Fruit fly (Drosophila melanogaster): ENCODE data around the gene Spn28F.

Gene Spn28F

DNA sequence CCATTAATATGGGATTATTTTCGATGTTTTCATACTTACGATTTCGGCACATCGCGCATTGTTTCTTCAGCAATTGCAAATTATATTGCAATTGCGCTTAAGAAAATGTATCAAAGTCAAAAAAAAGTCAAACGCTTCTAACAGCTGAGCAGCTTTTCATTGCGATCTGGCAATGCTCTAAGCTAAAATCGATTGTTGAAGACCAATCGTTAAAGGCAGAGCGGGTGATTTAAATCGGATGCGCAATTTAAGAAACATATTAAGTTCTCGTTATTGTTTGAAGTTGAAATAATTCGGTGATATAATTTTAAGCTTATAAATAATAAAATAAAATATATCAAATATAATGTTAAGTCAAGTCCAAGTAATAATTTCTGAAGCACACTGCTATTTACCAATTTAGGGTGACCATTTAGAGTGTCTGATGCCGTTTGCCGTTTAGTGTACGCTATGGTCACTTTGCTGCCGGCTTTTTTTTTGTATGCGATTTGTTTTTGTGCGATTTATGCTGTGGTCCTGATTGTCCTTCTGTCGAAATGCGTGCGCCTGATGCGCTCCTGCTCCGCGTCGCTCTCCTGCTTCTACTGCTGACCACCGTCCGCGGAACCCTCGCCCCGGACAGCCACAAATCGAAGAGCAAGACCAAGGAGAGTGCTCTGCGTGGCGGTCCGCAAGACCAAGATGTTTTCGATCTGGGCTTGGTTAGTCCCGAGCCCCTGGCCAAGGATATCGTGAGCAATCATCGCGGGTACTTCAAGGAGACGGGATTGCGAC, 44.7 kb downstream of the Spn28F start, which contains the start of the genes CG8475 and CG8460 (continued):
- TF ChIP-seq CG4820 (GFP tag; optimal IDR thresholded peaks at IDR 0.05) = no peak
- TF ChIP-seq CG31441 (GFP tag; IDR thresholded peaks at IDR 0.05) = no peak
- TF ChIP-seq CG4404 (GFP tag; IDR thresholded peaks at IDR 0.05) = no peak
- no peak for TF ChIP-seq crol (GFP tag; IDR thresholded peaks at IDR 0.05)
- no peak for TF ChIP-seq ato (GFP tag; IDR thresholded peaks at IDR 0.05; ENCODE audit: partially characterized antibody)
- TF ChIP-seq B-H1 (GFP tag; IDR thresholded peaks at IDR 0.05) = no peak
- TF ChIP-seq Dad (GFP tag; optimal IDR thresholded peaks at IDR 0.05) = no peak
- TF ChIP-seq pnt (GFP tag; optimal IDR thresholded peaks at IDR 0.05) = no peak
- no peak for TF ChIP-seq CG5953 (GFP tag; IDR thresholded peaks at IDR 0.05)
- TF ChIP-seq BEAF-32 (GFP tag; optimal IDR thresholded peaks at IDR 0.05) = peak; percentile 45
- peak; percentile 75 for TF ChIP-seq ranshi (GFP tag; IDR thresholded peaks at IDR 0.05)
- no peak for TF ChIP-seq CG31224 (GFP tag; IDR thresholded peaks at IDR 0.05)
- no peak for TF ChIP-seq nerfin-2 (GFP tag; IDR thresholded peaks at IDR 0.05; ENCODE audit: partially characterized antibody)
- peak; percentile 57 for TF ChIP-seq unc-4 (GFP tag; IDR thresholded peaks at IDR 0.05; ENCODE audit: partially characterized antibody)
- TF ChIP-seq lmd (GFP tag; IDR thresholded peaks at IDR 0.05) = no peak
- TF ChIP-seq CG2116 (GFP tag; optimal IDR thresholded peaks at IDR 0.05) = peak; percentile 50
- TF ChIP-seq CG8388 (GFP tag; optimal IDR thresholded peaks at IDR 0.05) = no peak
- peak; percentile 91 for TF ChIP-seq Dp (GFP tag; optimal IDR thresholded peaks at IDR 0.05)
- no peak for TF ChIP-seq CG13296 (GFP tag; optimal IDR thresholded peaks at IDR 0.05)
- TF ChIP-seq grn (GFP tag; optimal IDR thresholded peaks at IDR 0.05) = no peak
- TF ChIP-seq z (GFP tag; IDR thresholded peaks at IDR 0.05) = no peak
- TF ChIP-seq CG11093 (GFP tag; IDR thresholded peaks at IDR 0.05) = no peak
- TF ChIP-seq Ets97D (GFP tag; optimal IDR thresholded peaks at IDR 0.05) = no peak
- TF ChIP-seq Nf-YB (GFP tag; optimal IDR thresholded peaks at IDR 0.05) = no peak
- no peak for TF ChIP-seq CG6683 (GFP tag; optimal IDR thresholded peaks at IDR 0.05)
- no peak for TF ChIP-seq D19B (GFP tag; optimal IDR thresholded peaks at IDR 0.05)
- no peak for TF ChIP-seq ssp (GFP tag; IDR thresholded peaks at IDR 0.05)
- TF ChIP-seq CG16815 (GFP tag; optimal IDR thresholded peaks at IDR 0.05) = no peak
- no peak for TF ChIP-seq CG17802 (tag; optimal IDR thresholded peaks at IDR 0.05)
- no peak for TF ChIP-seq CG31388 (GFP tag; optimal IDR thresholded peaks at IDR 0.05)
- no peak for TF ChIP-seq wdn (GFP tag; IDR thresholded peaks at IDR 0.05)
- no peak for TF ChIP-seq CG9609 (GFP tag; optimal IDR thresholded peaks at IDR 0.05)
- no peak for TF ChIP-seq ttk (GFP tag; IDR thresholded peaks at IDR 0.05)
- TF ChIP-seq dysf (GFP tag; IDR thresholded peaks at IDR 0.05) = no peak
- no peak for TF ChIP-seq CG7839 (tag; optimal IDR thresholded peaks at IDR 0.05)
- no peak for TF ChIP-seq Sox100B (GFP tag; optimal IDR thresholded peaks at IDR 0.05)
- no peak for TF ChIP-seq Hsf (GFP tag; optimal IDR thresholded peaks at IDR 0.05)
- peak; percentile 97 for TF ChIP-seq sqz (GFP tag; optimal IDR thresholded peaks at IDR 0.05)
- TF ChIP-seq CG17912 (GFP tag; optimal IDR thresholded peaks at IDR 0.05) = no peak
- TF ChIP-seq nau (GFP tag; optimal IDR thresholded peaks at IDR 0.05) = no peak
- TF ChIP-seq CG18476 (GFP tag; optimal IDR thresholded peaks at IDR 0.05) = no peak
- no peak for TF ChIP-seq Chrac-16 (GFP tag; optimal IDR thresholded peaks at IDR 0.05)
- no peak for TF ChIP-seq abd-A (tag; optimal IDR thresholded peaks at IDR 0.05)
- TF ChIP-seq CG1024 (GFP tag; IDR thresholded peaks at IDR 0.05) = no peak
- no peak for TF ChIP-seq tll (GFP tag; optimal IDR thresholded peaks at IDR 0.05)
- no peak for TF ChIP-seq Awh (GFP tag; IDR thresholded peaks at IDR 0.05)
- TF ChIP-seq Abd-B (GFP tag; optimal IDR thresholded peaks at IDR 0.05) = no peak
- TF ChIP-seq Bgb (GFP tag; IDR thresholded peaks at IDR 0.05; ENCODE audit: partially characterized antibody) = no peak
- TF ChIP-seq CG12769 (tag; optimal IDR thresholded peaks at IDR 0.05) = no peak
- TF ChIP-seq corto (GFP tag; optimal IDR thresholded peaks at IDR 0.05) = no peak
